Worm (Caenorhabditis elegans): ENCODE measurements around the gene W03C9.8.

W03C9.8 gene

DNA sequence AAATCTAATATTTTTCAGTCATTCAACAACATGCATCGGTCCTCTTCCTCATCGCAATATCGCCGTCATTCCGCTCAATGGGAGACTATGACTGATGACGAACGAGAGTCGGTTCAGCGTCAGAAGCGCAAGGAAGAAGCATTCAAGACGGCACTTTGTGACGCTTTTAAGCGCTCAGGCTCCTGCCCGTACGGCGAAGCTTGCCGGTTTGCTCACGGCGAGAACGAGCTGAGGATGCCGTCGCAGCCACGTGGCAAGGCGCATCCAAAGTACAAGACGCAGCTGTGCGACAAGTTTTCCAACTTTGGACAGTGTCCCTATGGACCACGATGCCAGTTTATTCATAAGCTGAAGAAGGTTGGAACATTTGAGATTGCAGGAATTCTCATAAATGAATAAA is 20.5 kb downstream of the W03C9.8 start:
- TF ChIP-seq egl-27 (tag; optimal IDR thresholded peaks at IDR 0.05) (no peak), unc-39 (tag; optimal IDR thresholded peaks at IDR 0.05) (no peak), lin-39 (tag; optimal IDR thresholded peaks at IDR 0.05) (no peak), blmp-1 (tag; optimal IDR thresholded peaks at IDR 0.05; ENCODE audit: insufficient read depth) (no peak), nhr-10 (tag; optimal IDR thresholded peaks at IDR 0.05) (no peak), nhr-11 (tag; optimal IDR thresholded peaks at IDR 0.05) (no peak), lin-11 (tag; optimal IDR thresholded peaks at IDR 0.05) (no peak), mab-5 (tag; optimal IDR thresholded peaks at IDR 0.05) (no peak), ztf-4 (tag; optimal IDR thresholded peaks at IDR 0.05) (no peak), sem-4 (tag; optimal IDR thresholded peaks at IDR 0.05) (no peak), alr-1 (tag; optimal IDR thresholded peaks at IDR 0.05) (no peak), crh-2 (tag; optimal IDR thresholded peaks at IDR 0.05) (no peak), nhr-129 (tag; optimal IDR thresholded peaks at IDR 0.05) (no peak), nhr-21 (tag; optimal IDR thresholded peaks at IDR 0.05) (no peak), sma-3 (GFP tag; optimal IDR thresholded peaks at IDR 0.05) (no peak)

DNA sequence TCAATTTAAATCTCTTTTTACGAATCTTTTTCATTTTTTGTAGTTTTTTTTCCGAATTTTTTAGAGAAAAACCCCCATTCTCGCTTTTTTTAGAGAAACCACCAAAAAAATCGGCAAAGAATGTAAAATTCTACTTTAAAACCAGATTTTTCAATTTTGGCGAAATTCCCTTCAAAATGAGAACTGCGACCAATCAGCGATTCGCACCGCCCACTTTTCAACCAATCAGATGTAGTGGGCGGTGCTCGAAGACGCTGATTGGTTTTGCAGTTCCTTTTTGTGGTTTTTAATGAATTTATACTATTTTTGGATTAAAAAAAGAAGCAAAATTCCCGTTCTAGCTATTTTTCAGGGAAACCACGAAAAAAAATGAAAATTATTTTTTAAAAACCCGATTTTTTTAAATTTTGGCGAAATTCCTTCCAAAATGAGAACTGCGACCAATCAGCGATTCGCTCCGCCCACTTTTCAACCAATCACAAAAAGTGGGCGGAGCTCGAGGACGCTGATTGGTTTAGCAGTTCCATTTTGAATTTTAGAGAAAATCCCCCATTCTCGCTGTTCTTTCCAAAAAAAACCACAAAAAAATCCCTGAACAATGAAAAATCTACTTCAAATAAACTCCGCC is 22.6 kb downstream of the W03C9.8 start:
- no peak for TF ChIP-seq ama-1 (optimal IDR thresholded peaks at IDR 0.05)
- TF ChIP-seq nhr-10 (tag; optimal IDR thresholded peaks at IDR 0.05): no peak
- TF ChIP-seq ztf-11 (tag; optimal IDR thresholded peaks at IDR 0.05): no peak
- no peak for TF ChIP-seq R02D3.7 (tag; optimal IDR thresholded peaks at IDR 0.05)
- no peak for TF ChIP-seq zag-1 (tag; optimal IDR thresholded peaks at IDR 0.05)
- no peak for TF ChIP-seq sma-9 (GFP tag; optimal IDR thresholded peaks at IDR 0.05)
- TF ChIP-seq sma-9 (tag; optimal IDR thresholded peaks at IDR 0.05): no peak
- no peak for TF ChIP-seq elt-3 (tag; optimal IDR thresholded peaks at IDR 0.05)
- no peak for TF ChIP-seq sma-3 (GFP tag; optimal IDR thresholded peaks at IDR 0.05)
- no peak for TF ChIP-seq mdl-1 (tag; optimal IDR thresholded peaks at IDR 0.05)
- no peak for TF ChIP-seq nhr-6 (tag; optimal IDR thresholded peaks at IDR 0.05)
- no peak for TF ChIP-seq fos-1 (tag; optimal IDR thresholded peaks at IDR 0.05)
- no peak for TF ChIP-seq nhr-25 (tag; optimal IDR thresholded peaks at IDR 0.05)

DNA sequence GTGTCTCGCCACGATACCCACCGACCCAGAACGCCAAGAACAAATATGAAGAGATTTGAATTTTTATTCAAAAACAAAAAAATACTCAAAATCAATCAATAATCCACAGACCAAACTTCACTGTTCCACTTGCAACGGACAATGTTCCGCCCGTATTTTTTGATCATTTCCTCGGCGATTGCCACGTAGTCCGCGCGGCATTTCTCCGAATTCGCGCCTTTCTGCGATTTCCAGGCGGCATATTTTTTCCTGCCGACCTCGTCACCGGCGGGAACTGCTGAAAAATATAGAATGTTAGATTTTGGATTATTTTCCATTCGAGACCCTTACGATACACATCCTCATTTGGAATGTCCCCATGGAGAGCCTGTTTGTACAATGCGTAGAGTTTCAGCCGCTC is 23.7 kb downstream of the W03C9.8 start:
- TF ChIP-seq dmd-4 (tag; optimal IDR thresholded peaks at IDR 0.05): no peak
- no peak for TF ChIP-seq mab-5 (tag; optimal IDR thresholded peaks at IDR 0.05)
- no peak for TF ChIP-seq nhr-11 (tag; optimal IDR thresholded peaks at IDR 0.05)
- TF ChIP-seq ceh-82 (tag; optimal IDR thresholded peaks at IDR 0.05): no peak
- TF ChIP-seq elt-3 (tag; optimal IDR thresholded peaks at IDR 0.05): no peak
- TF ChIP-seq alr-1 (tag; optimal IDR thresholded peaks at IDR 0.05): no peak

DNA sequence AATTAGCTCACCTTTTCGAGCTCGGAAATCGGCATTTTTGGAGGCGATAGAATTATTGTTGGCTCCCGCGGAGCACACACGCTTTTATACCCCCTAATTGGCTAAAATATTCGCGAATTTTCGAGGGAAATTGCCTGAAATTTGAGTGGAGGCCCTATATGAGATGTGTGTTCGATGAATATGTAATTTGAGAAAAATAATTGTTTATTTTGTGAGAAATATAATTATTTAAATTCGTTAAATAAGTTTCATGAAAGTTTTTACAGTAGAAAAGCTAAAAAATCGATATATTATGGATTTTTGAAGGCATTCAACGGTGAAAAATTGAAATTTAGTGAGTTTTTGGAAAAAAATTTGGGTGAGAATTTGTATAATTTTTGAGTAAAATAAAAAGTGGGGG is 25.1 kb downstream of the W03C9.8 start, which contains the start of gene acbp-6:
TSS of gene acbp-6 (minus strand) at position 101 of the 400 bp plus-strand sequence.
- TF ChIP-seq peb-1 (tag; optimal IDR thresholded peaks at IDR 0.05) (no peak), nhr-77 (tag; optimal IDR thresholded peaks at IDR 0.05) (no peak), sma-3 (GFP tag; optimal IDR thresholded peaks at IDR 0.05) (no peak), ama-1 (optimal IDR thresholded peaks at IDR 0.05) (no peak), nhr-23 (tag; optimal IDR thresholded peaks at IDR 0.05) (no peak), nhr-6 (tag; optimal IDR thresholded peaks at IDR 0.05) (no peak)

DNA sequence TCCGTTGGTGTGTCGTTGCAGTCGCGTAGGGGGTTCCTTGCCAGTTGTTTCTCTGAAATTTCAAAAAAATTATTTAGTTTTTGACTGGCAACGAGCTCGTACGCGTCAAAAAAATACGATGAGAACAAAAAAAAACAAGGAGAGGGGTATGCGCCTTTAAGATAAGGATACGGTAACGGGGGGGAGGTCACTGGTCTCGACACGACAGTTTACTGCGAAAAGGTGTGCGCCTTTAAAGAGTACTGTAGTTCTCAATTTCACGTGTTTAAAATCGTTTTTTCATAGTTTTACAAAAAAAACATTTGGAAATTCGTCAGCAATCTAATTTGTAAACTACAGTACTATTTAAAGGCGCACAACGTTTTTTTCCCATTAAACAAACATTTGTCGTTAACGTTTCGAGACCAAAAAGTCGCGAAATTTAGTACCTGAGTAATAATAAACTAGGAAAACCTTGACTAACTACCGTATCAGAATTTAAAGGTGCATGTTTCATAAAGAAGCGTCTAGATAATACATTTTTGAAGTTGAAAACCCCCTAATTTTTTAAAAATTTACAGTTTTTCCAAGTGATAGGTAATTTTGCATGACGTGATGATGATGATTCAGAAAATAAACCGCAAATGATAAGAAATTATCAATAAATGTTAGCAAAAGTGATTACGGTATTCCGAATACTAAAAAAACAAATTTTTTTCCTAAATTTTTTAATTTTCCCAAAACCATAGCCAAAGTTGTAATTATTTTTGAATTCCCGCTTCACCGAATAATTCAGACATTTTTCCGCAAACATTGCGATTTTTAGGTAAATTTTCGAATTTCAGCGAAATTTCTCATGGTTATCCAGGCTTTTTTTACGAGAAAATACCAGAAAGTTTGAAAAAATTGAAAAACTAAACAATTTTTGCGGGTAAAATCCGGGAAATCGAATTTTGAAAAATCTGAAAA is 25.8 kb downstream of the W03C9.8 start:
- TF ChIP-seq mbf-1 (tag; optimal IDR thresholded peaks at IDR 0.05) (no peak), skn-1 (tag; optimal IDR thresholded peaks at IDR 0.05) (no peak), elt-3 (tag; optimal IDR thresholded peaks at IDR 0.05) (no peak), ZK546.5 (tag; optimal IDR thresholded peaks at IDR 0.05) (no peak), ztf-11 (tag; optimal IDR thresholded peaks at IDR 0.05) (no peak), nhr-25 (tag; optimal IDR thresholded peaks at IDR 0.05) (no peak), dmd-4 (tag; optimal IDR thresholded peaks at IDR 0.05) (no peak), crh-2 (tag; optimal IDR thresholded peaks at IDR 0.05) (peak; percentile 28), lin-11 (tag; optimal IDR thresholded peaks at IDR 0.05) (no peak), fos-1 (tag; optimal IDR thresholded peaks at IDR 0.05) (peak; percentile 80), mdl-1 (tag; optimal IDR thresholded peaks at IDR 0.05) (no peak), unc-55 (GFP tag; optimal IDR thresholded peaks at IDR 0.05) (peak; percentile 45), nhr-129 (tag; optimal IDR thresholded peaks at IDR 0.05) (no peak), F13H6.1 (tag; optimal IDR thresholded peaks at IDR 0.05) (peak; percentile 8), ama-1 (optimal IDR thresholded peaks at IDR 0.05) (peak; percentile 86), nhr-12 (tag; optimal IDR thresholded peaks at IDR 0.05) (no peak), nhr-23 (tag; optimal IDR thresholded peaks at IDR 0.05) (no peak), lin-39 (tag; optimal IDR thresholded peaks at IDR 0.05) (no peak), blmp-1 (tag; optimal IDR thresholded peaks at IDR 0.05; ENCODE audit: insufficient read depth) (no peak), lsy-2 (tag; optimal IDR thresholded peaks at IDR 0.05) (peak; percentile 17 to 57), ceh-82 (tag; optimal IDR thresholded peaks at IDR 0.05) (no peak), snpc-4 (tag; optimal IDR thresholded peaks at IDR 0.05) (peak; percentile 6), nhr-11 (tag; optimal IDR thresholded peaks at IDR 0.05) (no peak), ztf-4 (tag; optimal IDR thresholded peaks at IDR 0.05) (peak; percentile 58), C34F6.9 (tag; optimal IDR thresholded peaks at IDR 0.05) (peak; percentile 34), nhr-21 (tag; optimal IDR thresholded peaks at IDR 0.05) (no peak), nhr-6 (tag; optimal IDR thresholded peaks at IDR 0.05) (no peak), ztf-1 (GFP tag; conservative IDR thresholded peaks at IDR 0.05) (0 out of 2 replicates have a peak, but pooled peaks have one; percentile 82)
